Worm (Caenorhabditis elegans): ENCODE measurements around the gene cdf-1.

ce11 chrX:6503148-6503547, 1.8 kb downstream of the cdf-1 start:
- TF ChIP-seq nhr-76 (tag; optimal IDR thresholded peaks at IDR 0.05) (no peak), nhr-28 (tag; optimal IDR thresholded peaks at IDR 0.05) (no peak), lsy-2 (tag; optimal IDR thresholded peaks at IDR 0.05) (no peak), lin-13 (tag; optimal IDR thresholded peaks at IDR 0.05) (no peak), pha-4 (tag; optimal IDR thresholded peaks at IDR 0.05) (no peak)
